Fruit fly (Drosophila melanogaster) Kc167 (cell line): ENCODE results near the gene CG11686.

Source experiments
- h ChIP-seq: fragments of >200 bp; optimal IDR thresholded peaks from 3 replicates; lab custom pipeline; 2018; ENCODE audit warnings: missing external identifiers
- insv ChIP-seq: fragments of >200 bp; optimal IDR thresholded peaks from 3 replicates; lab custom pipeline; 2018; ENCODE audit warnings: missing external identifiers
- psq ChIP-seq: fragments of >200 bp; optimal IDR thresholded peaks from 2 replicates; lab custom pipeline; 2017; ENCODE audit warnings: missing external identifiers
- ttk ChIP-seq: sonication (Bioruptor generic); optimal IDR thresholded peaks from 2 replicates; lab custom pipeline; 2017; ENCODE audit warnings: missing external identifiers

dm6 chr3R:13285110-13285509 is 25.0 kb downstream of the CG11686 start:
- TF ChIP-seq h (lab: Kevin White, UChicago) (no peak), psq (lab: Kevin White, UChicago) (no peak), insv (lab: Kevin White, UChicago) (no peak), ttk (lab: Kevin White, UChicago) (no peak)
